Worm (Caenorhabditis elegans): ENCODE measurements around the gene srw-31.

- TF ChIP-seq mdl-1 (tag; optimal IDR thresholded peaks at IDR 0.05), result no peak
- no peak for TF ChIP-seq R02D3.7 (tag; optimal IDR thresholded peaks at IDR 0.05)
- TF ChIP-seq egl-5 (tag; optimal IDR thresholded peaks at IDR 0.05), result no peak
- no peak for TF ChIP-seq ama-1 (optimal IDR thresholded peaks at IDR 0.05)
- no peak for TF ChIP-seq pha-4 (tag; optimal IDR thresholded peaks at IDR 0.05)
- TF ChIP-seq nhr-12 (tag; optimal IDR thresholded peaks at IDR 0.05), result no peak
- TF ChIP-seq fkh-10 (GFP tag; optimal IDR thresholded peaks at IDR 0.05), result no peak
- no peak for TF ChIP-seq ceh-9 (tag; optimal IDR thresholded peaks at IDR 0.05)
- TF ChIP-seq lin-15B (tag; optimal IDR thresholded peaks at IDR 0.05), result no peak
- TF ChIP-seq aly-2 (tag; optimal IDR thresholded peaks at IDR 0.05), result no peak
- no peak for TF ChIP-seq egl-27 (tag; optimal IDR thresholded peaks at IDR 0.05)
- no peak for TF ChIP-seq tbx-2 (tag; optimal IDR thresholded peaks at IDR 0.05)
- TF ChIP-seq jun-1 (tag; optimal IDR thresholded peaks at IDR 0.05), result no peak
- no peak for TF ChIP-seq elt-3 (tag; optimal IDR thresholded peaks at IDR 0.05)
Measured at ce11 chrV:17496071-17496470, 10.3 kb upstream of the srw-31 start, which contains the start of gene srh-118.

Measured in whole organism, L3 larva.